Worm (Caenorhabditis elegans): ENCODE data around the gene pcm-1.

DNA sequence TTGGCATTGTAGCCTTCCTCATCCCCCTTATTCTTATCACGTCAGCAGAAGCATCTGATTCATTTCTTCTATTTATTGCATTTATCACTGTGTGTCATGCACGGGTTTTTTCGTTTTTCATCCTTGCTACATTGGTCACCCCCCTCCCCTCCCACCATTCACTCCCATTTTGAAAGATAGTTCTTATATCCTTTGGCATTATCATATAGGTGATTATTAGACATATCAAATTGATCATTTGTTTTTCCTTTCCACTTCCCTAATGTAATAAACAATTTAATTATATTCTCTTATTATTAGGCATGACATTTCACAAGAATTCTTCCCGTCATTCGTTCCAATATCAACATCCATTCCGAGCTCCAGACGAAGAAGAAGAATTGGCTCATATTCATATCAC is 12.5 kb downstream of the pcm-1 start, which contains the start of gene M03F8.1:
- no peak for TF ChIP-seq ceh-82 (tag; optimal IDR thresholded peaks at IDR 0.05)
- TF ChIP-seq nhr-10 (tag; optimal IDR thresholded peaks at IDR 0.05), result no peak
